Worm (Caenorhabditis elegans) whole organism, late embryonic: Measurements from ENCODE around the gene atg-3.

Experiments used
- ceh-22 ChIP-seq: sonication (generic microtip); optimal IDR thresholded peaks from 2 replicates; lab custom pipeline; 2017; ENCODE audit warnings: missing biosample characterization, missing genetic modification characterization
- fkh-10 ChIP-seq: fragments of 150-350 bp; optimal IDR thresholded peaks from 2 replicates; lab custom pipeline; 2014; ENCODE audit warnings: missing biosample characterization, missing genetic modification reagents, missing genetic modification characterization
- pqm-1 ChIP-seq: sonication (generic microtip); optimal IDR thresholded peaks from 2 replicates; lab custom pipeline; 2016; ENCODE audit warnings: missing genetic modification characterization, missing compliant biosample characterization
- sox-2 ChIP-seq: fragments of 200-800 bp; sonication (Bioruptor generic); IDR thresholded peaks from 2 replicates; pipeline ENCODE4 v1.3.6; 2022; ENCODE audit warnings: missing genetic modification reagents, missing genetic modification characterization, missing compliant biosample characterization

ce11 chrIV:1011776-1012175, 1.5 kb downstream of the atg-3 start:
- TF ChIP-seq sox-2 (GFP tag; lab: Robert Waterston, UW) (no peak), pqm-1 (tag; lab: Kevin White, UChicago) (no peak), ceh-22 (tag; lab: Kevin White, UChicago) (no peak), fkh-10 (GFP tag; lab: Kevin White, UChicago) (no peak)
